Fruit fly (Drosophila melanogaster): ENCODE data around the gene sstn.

- TF ChIP-seq h (optimal IDR thresholded peaks at IDR 0.05) (no peak), Sin3A (optimal IDR thresholded peaks at IDR 0.05) (no peak), Myc (optimal IDR thresholded peaks at IDR 0.05) (no peak), insv (optimal IDR thresholded peaks at IDR 0.05) (no peak)
Observed at dm6 chr3L:15142004-15142890, 47.7 kb upstream of the sstn start, which contains the start of gene Pdi.
